Worm (Caenorhabditis elegans): ENCODE data around the gene tax-6.

tax-6 gene

DNA sequence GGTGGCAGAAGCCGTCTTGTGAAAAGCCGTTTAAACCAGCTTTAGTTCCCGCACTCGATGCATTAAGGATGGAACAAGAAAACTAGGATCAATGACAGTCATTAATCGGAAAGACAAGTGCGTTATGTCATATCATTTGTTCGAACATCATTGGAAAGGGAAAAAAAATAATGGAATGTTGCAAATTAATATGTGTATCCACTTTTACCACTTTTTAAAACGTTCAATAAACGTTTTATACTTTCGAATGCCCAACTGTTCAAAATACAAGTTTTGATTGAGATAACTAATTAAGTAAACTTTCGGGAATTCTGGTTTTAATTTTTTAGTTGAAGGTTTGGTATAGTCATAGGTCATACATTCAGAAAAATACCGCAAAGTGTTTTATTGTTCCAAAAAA is 13.7 kb upstream of the tax-6 start, which contains the start of gene C02F4.4:
Gene C02F4.4, minus strand, starts transcription at position 101 of the 400 bp plus-strand sequence.
- TF ChIP-seq ces-1 (GFP tag; optimal IDR thresholded peaks at IDR 0.05) (no peak), nhr-85 (tag) (no peak), blmp-1 (tag; optimal IDR thresholded peaks at IDR 0.05) (peak; percentile 15), egl-27 (tag; optimal IDR thresholded peaks at IDR 0.05) (no peak), C04F5.9 (tag; optimal IDR thresholded peaks at IDR 0.05) (no peak), swsn-7 (tag; optimal IDR thresholded peaks at IDR 0.05) (no peak), sptf-1 (tag; optimal IDR thresholded peaks at IDR 0.05) (no peak), unc-86 (tag; optimal IDR thresholded peaks at IDR 0.05) (no peak)

DNA sequence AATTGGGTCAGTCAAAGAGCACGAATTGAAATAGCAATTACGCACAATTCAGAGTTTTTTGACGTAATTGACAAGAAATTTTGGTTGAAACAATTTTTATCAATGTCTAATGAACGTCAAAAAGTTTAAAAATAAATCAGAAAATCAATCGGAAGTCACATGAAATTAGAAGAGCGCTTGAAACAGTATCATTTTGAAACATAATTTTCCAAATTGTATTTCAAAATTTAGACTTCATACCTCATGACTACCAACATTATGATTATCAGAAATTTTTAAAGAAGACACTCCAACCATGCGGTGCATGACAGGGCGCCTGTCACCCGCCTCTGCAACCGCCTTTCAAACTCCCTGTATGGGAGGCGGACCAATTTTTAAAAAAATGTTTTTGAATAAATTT is 11.9 kb upstream of the tax-6 start:
- TF ChIP-seq elt-2 (tag; optimal IDR thresholded peaks at IDR 0.05) (peak; percentile 31), vab-15 (tag; optimal IDR thresholded peaks at IDR 0.05) (no peak), zag-1 (tag; optimal IDR thresholded peaks at IDR 0.05) (no peak), egl-13 (tag; optimal IDR thresholded peaks at IDR 0.05) (no peak), irx-1 (tag; optimal IDR thresholded peaks at IDR 0.05) (no peak), pqm-1 (tag; optimal IDR thresholded peaks at IDR 0.05) (no peak), ceh-82 (tag; optimal IDR thresholded peaks at IDR 0.05) (no peak)

DNA sequence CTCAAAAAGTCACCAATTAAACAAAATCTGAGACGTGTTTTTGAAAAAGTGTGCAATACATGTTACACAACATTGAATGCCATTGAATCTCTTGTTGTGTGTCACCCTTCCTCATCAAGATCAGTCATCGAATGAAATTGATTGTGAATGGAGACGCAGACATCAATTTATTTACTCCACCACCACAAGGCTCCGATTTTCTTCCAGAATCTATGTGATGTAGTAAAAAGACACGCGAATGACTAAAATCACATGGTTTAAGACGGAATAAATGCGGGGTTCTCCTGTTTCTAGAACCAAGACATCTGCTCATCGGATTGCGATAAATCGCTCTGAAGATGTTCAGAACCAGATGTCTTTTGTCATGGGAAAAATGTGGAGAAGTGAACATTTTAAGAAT is 11.4 kb upstream of the tax-6 start:
- TF ChIP-seq lin-14 (GFP tag; optimal IDR thresholded peaks at IDR 0.05) (peak; percentile 69), fkh-10 (GFP tag; optimal IDR thresholded peaks at IDR 0.05) (no peak), lin-35 (GFP tag; optimal IDR thresholded peaks at IDR 0.05) (no peak), dsc-1 (tag; optimal IDR thresholded peaks at IDR 0.05) (peak; percentile 99), nhr-20 (tag; optimal IDR thresholded peaks at IDR 0.05) (no peak), nhr-71 (tag; optimal IDR thresholded peaks at IDR 0.05) (peak; percentile 53), unc-130 (tag; optimal IDR thresholded peaks at IDR 0.05) (peak; percentile 50), snpc-4 (tag; optimal IDR thresholded peaks at IDR 0.05) (no peak), nhr-47 (tag; optimal IDR thresholded peaks at IDR 0.05) (no peak), C04F5.9 (tag; optimal IDR thresholded peaks at IDR 0.05) (no peak), egl-27 (tag; optimal IDR thresholded peaks at IDR 0.05) (no peak), mep-1 (tag; optimal IDR thresholded peaks at IDR 0.05) (peak; percentile 41), pqm-1 (tag; optimal IDR thresholded peaks at IDR 0.05) (no peak), zip-4 (GFP tag; optimal IDR thresholded peaks at IDR 0.05) (no peak), elt-3 (tag; optimal IDR thresholded peaks at IDR 0.05) (no peak), lsy-2 (tag; optimal IDR thresholded peaks at IDR 0.05) (peak in 1 of 2 experiments; percentile 40), nhr-28 (tag; optimal IDR thresholded peaks at IDR 0.05) (no peak), fkh-4 (tag; optimal IDR thresholded peaks at IDR 0.05; ENCODE audit: borderline replicate concordance) (peak; percentile 94), efl-1 (optimal IDR thresholded peaks at IDR 0.05) (no peak), efl-1 (GFP tag; optimal IDR thresholded peaks at IDR 0.05 in 1 of 2) (peak in 1 of 2 experiments; percentile 78), mef-2 (tag; optimal IDR thresholded peaks at IDR 0.05) (peak; percentile 10), sptf-1 (tag; optimal IDR thresholded peaks at IDR 0.05) (no peak), pax-3 (tag; optimal IDR thresholded peaks at IDR 0.05) (no peak), zag-1 (tag; optimal IDR thresholded peaks at IDR 0.05) (no peak), unc-30 (tag; optimal IDR thresholded peaks at IDR 0.05) (no peak), ceh-88 (GFP tag; IDR thresholded peaks at IDR 0.05) (no peak), ztf-11 (tag; optimal IDR thresholded peaks at IDR 0.05) (no peak), pag-3 (tag; optimal IDR thresholded peaks at IDR 0.05; ENCODE audit: borderline replicate concordance, insufficient read depth) (peak; percentile 77), dpl-1 (GFP tag; optimal IDR thresholded peaks at IDR 0.05) (no peak), tlp-1 (tag; optimal IDR thresholded peaks at IDR 0.05) (no peak), tbx-2 (tag; optimal IDR thresholded peaks at IDR 0.05) (no peak), C16A3.4 (tag; optimal IDR thresholded peaks at IDR 0.05) (no peak), snu-23 (GFP tag; optimal IDR thresholded peaks at IDR 0.05) (peak; percentile 39), mab-9 (GFP tag; IDR thresholded peaks at IDR 0.05) (no peak), rnt-1 (tag; optimal IDR thresholded peaks at IDR 0.05) (peak; percentile 51)

All from whole organism, L1 larva.